Worm (Caenorhabditis elegans) whole organism, early embryonic: ENCODE data around the gene F14H3.3.

ENCODE experiments used
- B0310.2 ChIP-seq: sonication (generic microtip); optimal IDR thresholded peaks from 2 replicates; lab custom pipeline; 2016; ENCODE audit warnings: mild to moderate bottlenecking, missing genetic modification characterization, missing compliant biosample characterization
- F13C5.2 ChIP-seq: sonication (generic microtip); optimal IDR thresholded peaks from 2 replicates; lab custom pipeline; 2017; ENCODE audit warnings: mild to moderate bottlenecking, missing genetic modification characterization, inconsistent platforms, missing compliant biosample characterization
- aly-1 ChIP-seq: sonication (generic microtip); optimal IDR thresholded peaks from 2 replicates; lab custom pipeline; 2016; ENCODE audit warnings: missing genetic modification characterization, missing compliant biosample characterization
- ama-1 ChIP-seq: fragments of 150-350 bp; optimal IDR thresholded peaks from 2 replicates; lab custom pipeline; 2014
- ceh-13 ChIP-seq: fragments of 200-800 bp; sonication (Bioruptor generic); optimal IDR thresholded peaks from 2 replicates; lab custom pipeline; 2018; ENCODE audit warnings: mild to moderate bottlenecking, missing genetic modification characterization, missing compliant biosample characterization
- ceh-36 ChIP-seq: sonication (generic microtip); optimal IDR thresholded peaks from 2 replicates; lab custom pipeline; 2016; ENCODE audit warnings: missing genetic modification characterization, inconsistent platforms, missing compliant biosample characterization
- ets-7 ChIP-seq: sonication (generic microtip); optimal IDR thresholded peaks from 2 replicates; lab custom pipeline; 2016; ENCODE audit warnings: missing genotype, missing genetic modification characterization, missing compliant biosample characterization
- flt-1 ChIP-seq: fragments of 200-800 bp; sonication (Bioruptor generic); IDR thresholded peaks from 2 replicates; pipeline ENCODE4 v1.3.6; 2022; ENCODE audit warnings: missing genetic modification characterization, missing compliant biosample characterization
- hmbx-1 ChIP-seq: sonication (generic microtip); optimal IDR thresholded peaks from 2 replicates; lab custom pipeline; 2016; ENCODE audit warnings: mild to moderate bottlenecking, missing genetic modification characterization, missing compliant biosample characterization
- hmg-4 ChIP-seq: fragments of 200-800 bp; sonication (Bioruptor generic); optimal IDR thresholded peaks from 2 replicates; lab custom pipeline; 2018; ENCODE audit warnings: mild to moderate bottlenecking, missing genetic modification characterization, missing compliant biosample characterization
- hnd-1 ChIP-seq: sonication (generic microtip); optimal IDR thresholded peaks from 2 replicates; lab custom pipeline; 2016; ENCODE audit warnings: missing genetic modification characterization, missing compliant biosample characterization
- pes-1 ChIP-seq: fragments of 200-800 bp; sonication (Bioruptor generic); IDR thresholded peaks from 2 replicates; pipeline ENCODE4 v1.3.6; 2022; ENCODE audit warnings: missing genetic modification reagents, missing genetic modification characterization, missing compliant biosample characterization
- scrt-1 ChIP-seq: fragments of 200-800 bp; sonication (Bioruptor generic); IDR thresholded peaks from 2 replicates; pipeline ENCODE4 v1.3.6; 2022; ENCODE audit warnings: missing genetic modification characterization, missing compliant biosample characterization
- sea-1 ChIP-seq: fragments of 200-800 bp; sonication (Bioruptor generic); conservative IDR thresholded peaks from 2 replicates; pipeline ENCODE4 v1.3.6; 2022; ENCODE audit warnings: missing genetic modification characterization, missing compliant biosample characterization
- tbx-11 ChIP-seq: fragments of 200-800 bp; sonication (Bioruptor generic); IDR thresholded peaks from 2 replicates; pipeline ENCODE4 v1.3.6; 2022; ENCODE audit warnings: missing genetic modification characterization, missing compliant biosample characterization
- tbx-37 ChIP-seq: fragments of 200-800 bp; sonication (Bioruptor generic); conservative IDR thresholded peaks from 2 replicates; pipeline ENCODE4 v1.3.6; 2022; ENCODE audit warnings: missing genetic modification reagents, missing genetic modification characterization, missing compliant biosample characterization
- tra-4 ChIP-seq: sonication (generic microtip); optimal IDR thresholded peaks from 2 replicates; lab custom pipeline; 2017; ENCODE audit warnings: missing genetic modification characterization, missing compliant biosample characterization

The F14H3.3 gene

ce11 chrV:16053373-16053772, at the start of gene F14H3.3:
F14H3.3 (minus strand) TSS chrV:16053473.
- TF ChIP-seq sea-1 (GFP tag; lab: Robert Waterston, UW) (no peak), flt-1 (GFP tag; lab: Robert Waterston, UW) (no peak)

DNA sequence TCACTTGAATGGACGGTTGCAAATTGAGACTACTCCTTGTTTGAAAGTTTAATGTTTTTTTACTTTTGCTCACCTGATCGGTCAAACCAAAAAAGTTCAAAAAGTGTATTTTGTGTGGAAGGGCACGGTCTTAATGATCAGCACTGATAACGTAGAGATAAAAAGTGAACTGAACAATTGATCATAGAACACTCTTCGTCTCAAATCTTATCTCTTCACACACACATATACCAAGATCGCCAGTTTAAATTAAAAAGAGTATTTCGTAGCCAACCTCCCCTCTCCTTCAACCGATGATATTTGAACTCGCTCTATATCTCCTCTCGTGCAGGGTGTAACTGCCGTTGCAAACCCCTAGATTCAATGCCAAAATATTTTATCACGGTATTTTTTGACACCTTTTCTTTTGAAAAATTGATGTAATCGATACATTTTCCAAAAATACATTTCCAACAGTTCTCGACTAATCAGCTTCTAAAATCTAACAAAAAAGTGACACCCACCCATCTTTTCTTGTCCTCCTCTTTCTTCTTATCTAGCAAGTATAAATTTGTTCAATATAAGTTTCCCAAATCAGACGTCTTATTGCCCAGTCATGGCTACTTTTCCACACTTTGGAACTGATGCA, 46.9 kb upstream of the F14H3.3 start, which contains the start of gene cth-1:
Gene cth-1, plus strand, starts transcription at position 578 of the 628 bp plus-strand sequence.
- TF ChIP-seq ceh-13 (GFP tag; lab: Kevin White, UChicago) (no peak), aly-1 (tag; lab: Kevin White, UChicago) (no peak), hmg-4 (GFP tag; lab: Kevin White, UChicago) (no peak), ets-7 (tag; lab: Kevin White, UChicago) (no peak), hmbx-1 (tag; lab: Kevin White, UChicago) (no peak), B0310.2 (no peak), ama-1 (lab: Kevin White, UChicago) (no peak), hnd-1 (tag; lab: Kevin White, UChicago) (no peak), F13C5.2 (tag; lab: Kevin White, UChicago) (no peak), ceh-36 (tag; lab: Kevin White, UChicago) (no peak), tra-4 (tag; lab: Kevin White, UChicago) (no peak), scrt-1 (GFP tag; lab: Robert Waterston, UW) (no peak), tbx-37 (GFP tag; lab: Robert Waterston, UW) (no peak), flt-1 (GFP tag; lab: Robert Waterston, UW) (no peak), sea-1 (GFP tag; lab: Robert Waterston, UW) (no peak), tbx-11 (no peak)

DNA sequence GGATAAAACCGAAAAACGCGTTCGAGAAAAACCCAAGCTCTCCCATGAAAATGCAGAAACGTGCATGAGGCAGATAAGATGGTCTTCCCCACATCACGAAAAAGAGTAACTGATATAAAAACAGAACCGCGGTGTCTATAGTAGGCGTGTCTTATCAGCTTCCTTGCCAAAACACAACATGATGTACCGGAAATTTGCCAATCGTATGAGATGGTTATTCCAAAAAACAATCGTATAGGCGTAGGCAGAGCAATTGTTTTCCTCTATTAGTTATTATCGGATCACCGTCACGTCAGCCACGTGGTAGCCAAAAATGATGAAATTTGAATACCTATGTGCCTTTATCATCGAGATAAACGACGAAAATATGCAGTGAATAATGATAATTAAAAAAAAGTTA, 46.2 kb upstream of the F14H3.3 start, which contains the start of gene str-7:
Gene str-7, minus strand, starts transcription at position 101 of the 400 bp plus-strand sequence.
- TF ChIP-seq ceh-36 (tag; lab: Kevin White, UChicago) (no peak), F13C5.2 (tag; lab: Kevin White, UChicago) (no peak), tbx-37 (GFP tag; lab: Robert Waterston, UW) (no peak), B0310.2 (no peak), sea-1 (GFP tag; lab: Robert Waterston, UW) (no peak), ets-7 (tag; lab: Kevin White, UChicago) (no peak), scrt-1 (GFP tag; lab: Robert Waterston, UW) (no peak), pes-1 (no peak), hmg-4 (GFP tag; lab: Kevin White, UChicago) (no peak), ama-1 (lab: Kevin White, UChicago) (no peak), tbx-11 (no peak), flt-1 (GFP tag; lab: Robert Waterston, UW) (no peak), ceh-13 (GFP tag; lab: Kevin White, UChicago) (no peak), hmbx-1 (tag; lab: Kevin White, UChicago) (no peak)

- no peak for TF ChIP-seq flt-1 (GFP tag; lab: Robert Waterston, UW)
- no peak for TF ChIP-seq hmg-4 (GFP tag; lab: Kevin White, UChicago)
- no peak for TF ChIP-seq F13C5.2 (tag; lab: Kevin White, UChicago)
- TF ChIP-seq aly-1 (tag; lab: Kevin White, UChicago), result no peak
- TF ChIP-seq scrt-1 (GFP tag; lab: Robert Waterston, UW), result no peak
- no peak for TF ChIP-seq ets-7 (tag; lab: Kevin White, UChicago)
- TF ChIP-seq hmbx-1 (tag; lab: Kevin White, UChicago), result no peak
- no peak for TF ChIP-seq ama-1 (lab: Kevin White, UChicago)
- no peak for TF ChIP-seq ceh-36 (tag; lab: Kevin White, UChicago)
Measured at ce11 chrV:16094862-16095261, 41.6 kb upstream of the F14H3.3 start.

DNA sequence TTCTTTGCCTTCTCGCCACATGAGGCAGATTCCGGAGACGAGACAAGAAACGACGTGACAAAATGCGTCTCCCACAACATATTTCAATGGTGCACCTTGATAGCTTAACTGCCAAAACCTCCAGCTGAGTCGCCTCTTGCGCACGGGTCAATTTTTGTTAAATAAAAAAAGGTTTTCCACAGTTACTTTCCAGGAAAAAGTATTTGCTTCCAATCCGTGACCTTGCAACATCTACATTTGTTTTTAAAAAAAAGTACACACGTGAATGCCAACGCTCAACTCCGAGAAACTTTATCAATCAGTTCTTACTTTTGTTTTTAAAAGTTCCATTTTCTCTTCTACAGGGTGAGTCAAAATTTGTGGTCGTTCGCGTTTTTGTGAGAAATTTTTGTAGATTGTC, 41.0 kb upstream of the F14H3.3 start, which contains the start of gene F22B8.7:
Gene F22B8.7, plus strand, starts transcription at position 301 of the 400 bp plus-strand sequence.
- TF ChIP-seq hmbx-1 (tag; lab: Kevin White, UChicago), result no peak
- no peak for TF ChIP-seq hnd-1 (tag; lab: Kevin White, UChicago)
- no peak for TF ChIP-seq scrt-1 (GFP tag; lab: Robert Waterston, UW)
- TF ChIP-seq tbx-11, result no peak
- no peak for TF ChIP-seq hmg-4 (GFP tag; lab: Kevin White, UChicago)

- TF ChIP-seq hnd-1 (tag; lab: Kevin White, UChicago) (no peak), ets-7 (tag; lab: Kevin White, UChicago) (no peak), B0310.2 (no peak), aly-1 (tag; lab: Kevin White, UChicago) (no peak), tbx-37 (GFP tag; lab: Robert Waterston, UW) (no peak), tbx-11 (no peak), tra-4 (tag; lab: Kevin White, UChicago) (no peak), ama-1 (lab: Kevin White, UChicago) (no peak), pes-1 (no peak), ceh-13 (GFP tag; lab: Kevin White, UChicago) (no peak), hmg-4 (GFP tag; lab: Kevin White, UChicago) (no peak), scrt-1 (GFP tag; lab: Robert Waterston, UW) (no peak), hmbx-1 (tag; lab: Kevin White, UChicago) (no peak), ceh-36 (tag; lab: Kevin White, UChicago) (no peak), sea-1 (GFP tag; lab: Robert Waterston, UW) (no peak), F13C5.2 (tag; lab: Kevin White, UChicago) (no peak), flt-1 (GFP tag; lab: Robert Waterston, UW) (no peak)
Measured at ce11 chrV:16090685-16091084, 37.4 kb upstream of the F14H3.3 start, which contains the start of gene F22B8.3. F22B8.3 (plus strand) TSS chrV:16090985.

ce11 chrV:16080678-16081077, 27.4 kb upstream of the F14H3.3 start:
- TF ChIP-seq sea-1 (GFP tag; lab: Robert Waterston, UW), result no peak
- TF ChIP-seq hmg-4 (GFP tag; lab: Kevin White, UChicago), result no peak
